Worm (Caenorhabditis elegans) whole organism, L2 larva: ENCODE measurements around the gene F08F8.6.

Experiments
- Y55F3AM.14 ChIP-seq: fragments of 200-800 bp; sonication (Bioruptor generic); optimal IDR thresholded peaks from 2 replicates; lab custom pipeline; 2018; ENCODE audit warnings: mild to moderate bottlenecking, missing genetic modification characterization, missing compliant biosample characterization
- egl-27 ChIP-seq: sonication (generic microtip); optimal IDR thresholded peaks from 3 replicates; lab custom pipeline; 2017; ENCODE audit warnings: missing biosample characterization, missing genetic modification reagents, missing genetic modification characterization

DNA sequence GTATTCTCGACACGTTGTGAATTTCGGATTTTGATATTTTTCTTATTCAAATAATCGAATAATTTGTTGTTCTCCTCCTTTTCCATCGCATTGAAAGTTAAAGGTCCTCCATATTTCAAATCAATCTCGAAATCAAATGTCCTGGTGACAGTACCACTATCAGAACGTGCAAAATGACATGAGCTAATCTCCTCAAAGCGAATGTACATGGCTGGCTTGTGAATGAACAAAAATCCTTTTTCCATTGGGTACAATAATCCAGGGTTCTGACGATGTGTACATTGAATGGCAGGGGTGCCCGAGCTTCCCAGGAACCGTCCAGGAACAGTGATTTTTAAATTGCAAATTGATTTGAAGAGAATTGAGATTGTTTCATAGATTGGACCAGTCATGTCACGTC, 36.6 kb downstream of the F08F8.6 start:
- TF ChIP-seq Y55F3AM.14 (GFP tag; lab: Kevin White, UChicago) (no peak), egl-27 (tag; lab: Kevin White, UChicago) (no peak)
